Worm (Caenorhabditis elegans) whole organism, L3 larva: ENCODE data around the gene sra-28.

Source experiments
- elt-2 ChIP-seq: sonication (generic microtip); optimal IDR thresholded peaks from 2 replicates; lab custom pipeline; 2016; ENCODE audit warnings: missing genetic modification reagents, mild to moderate bottlenecking, missing genetic modification characterization, missing compliant biosample characterization
- nhr-23 ChIP-seq: fragments of 150-350 bp; optimal IDR thresholded peaks from 2 replicates; lab custom pipeline; 2014; ENCODE audit warnings: missing biosample characterization, missing genetic modification reagents, missing genetic modification characterization
- pqm-1 ChIP-seq: fragments of 150-350 bp; optimal IDR thresholded peaks from 2 replicates; lab custom pipeline; 2017; ENCODE audit warnings: missing biosample characterization, missing genetic modification characterization, inconsistent platforms

The sra-28 gene

DNA sequence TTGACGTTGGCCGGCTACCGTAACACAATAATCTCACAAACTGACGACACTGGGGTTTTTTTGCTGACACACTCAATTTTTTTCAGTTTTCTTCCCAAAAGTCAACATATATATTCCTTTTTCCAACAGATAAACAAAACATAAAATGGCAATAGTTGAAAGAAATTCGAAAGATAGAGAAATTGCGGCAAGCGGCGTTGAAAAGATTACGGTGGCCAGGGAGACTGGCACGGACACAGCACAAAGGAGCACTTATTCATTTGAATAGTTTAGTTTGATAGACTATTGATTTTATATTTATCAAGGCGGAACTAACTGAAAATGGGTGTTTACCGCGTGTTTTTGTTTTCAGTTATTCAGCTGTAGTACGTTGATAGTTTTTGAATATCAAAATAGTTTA, 52.3 kb downstream of the sra-28 start, which contains the start of gene toe-2:
Gene toe-2, minus strand, starts transcription at position 70 of the 400 bp plus-strand sequence.
- TF ChIP-seq pqm-1 (tag; lab: Kevin White, UChicago) (peak; percentile 18), nhr-23 (no peak), elt-2 (peak; percentile 55)
